Fruit fly (Drosophila melanogaster) whole organism, embryonic: ENCODE data around the gene Mst85C.

Source experiments
- B-H1 ChIP-seq: fragments of 200-800 bp; sonication (Bioruptor generic); IDR thresholded peaks from 3 replicates; pipeline ENCODE4 v1.3.6; 2022; ENCODE audit warnings: missing biosample characterization, missing genetic modification characterization
- BEAF-32 ChIP-seq: fragments of 200-800 bp; sonication (Bioruptor generic); optimal IDR thresholded peaks from 3 replicates; lab custom pipeline; 2017; ENCODE audit warnings: missing biosample characterization, missing genetic modification characterization, mild to moderate bottlenecking, moderate library complexity, missing genetic modification reagents
- C15 ChIP-seq: fragments of 200-800 bp; sonication (Bioruptor generic); IDR thresholded peaks from 3 replicates; pipeline ENCODE4 v1.3.6; 2022; ENCODE audit warnings: missing biosample characterization, missing genetic modification characterization
- CG10267 ChIP-seq: fragments of 200-800 bp; sonication (Bioruptor generic); optimal IDR thresholded peaks from 2 replicates; lab custom pipeline; 2018; ENCODE audit warnings: missing biosample characterization, mild to moderate bottlenecking, missing genetic modification characterization, moderate library complexity
- CG11560 ChIP-seq: fragments of 200-800 bp; sonication (Bioruptor generic); IDR thresholded peaks from 3 replicates; pipeline ENCODE4 v1.3.6; 2022; ENCODE audit warnings: missing biosample characterization, missing genetic modification characterization
- CG12659 ChIP-seq: fragments of 200-800 bp; sonication (Bioruptor generic); optimal IDR thresholded peaks from 3 replicates; lab custom pipeline; 2017; ENCODE audit warnings: mild to moderate bottlenecking, missing biosample characterization, missing genetic modification reagents, missing genetic modification characterization
- CG14710 ChIP-seq: fragments of 200-800 bp; sonication (Bioruptor generic); optimal IDR thresholded peaks from 3 replicates; lab custom pipeline; 2019; ENCODE audit warnings: missing biosample characterization, mild to moderate bottlenecking, missing genetic modification characterization, moderate library complexity
- CG17829 ChIP-seq: fragments of 200-800 bp; optimal IDR thresholded peaks from 2 replicates; lab custom pipeline; 2019; ENCODE audit warnings: missing biosample characterization, mild to moderate bottlenecking, missing genetic modification characterization, moderate library complexity
- CG18476 ChIP-seq: fragments of 200-800 bp; sonication (Bioruptor generic); optimal IDR thresholded peaks from 2 replicates; lab custom pipeline; 2016; ENCODE audit warnings: missing biosample characterization, mild to moderate bottlenecking, missing genetic modification characterization
- CG2116 ChIP-seq: fragments of 200-800 bp; sonication (Bioruptor generic); optimal IDR thresholded peaks from 3 replicates; lab custom pipeline; 2018; ENCODE audit warnings: missing biosample characterization, mild to moderate bottlenecking, missing genetic modification characterization
- CG2129 ChIP-seq: fragments of 200-800 bp; sonication (Bioruptor generic); IDR thresholded peaks from 2 replicates; pipeline ENCODE4 v1.3.6; 2022; ENCODE audit warnings: missing biosample characterization, missing genetic modification characterization; ENCODE audit not compliant: partially characterized antibody
- CG31388 ChIP-seq: fragments of 200-800 bp; sonication (Bioruptor generic); optimal IDR thresholded peaks from 2 replicates; lab custom pipeline; 2016; ENCODE audit warnings: missing biosample characterization, missing genetic modification characterization
- CG33213 ChIP-seq: fragments of 200-800 bp; sonication (Bioruptor generic); optimal IDR thresholded peaks from 3 replicates; lab custom pipeline; 2016; ENCODE audit warnings: missing biosample characterization, missing genetic modification characterization
- CG3847 ChIP-seq: fragments of 200-800 bp; sonication (Bioruptor generic); IDR thresholded peaks from 2 replicates; pipeline ENCODE4 v1.3.6; 2022; ENCODE audit warnings: missing biosample characterization, missing genetic modification characterization
- CG4617 ChIP-seq: fragments of 200-800 bp; sonication (Bioruptor generic); optimal IDR thresholded peaks from 3 replicates; lab custom pipeline; 2016; ENCODE audit warnings: missing biosample characterization, missing genetic modification characterization, borderline replicate concordance
- CG6791 ChIP-seq: fragments of 200-800 bp; sonication (Bioruptor generic); IDR thresholded peaks from 3 replicates; pipeline ENCODE4 v1.3.6; 2022; ENCODE audit warnings: missing biosample characterization, missing genetic modification characterization; ENCODE audit not compliant: partially characterized antibody
- CG7963 ChIP-seq: fragments of 200-800 bp; sonication (Bioruptor generic); IDR thresholded peaks from 3 replicates; pipeline ENCODE4 v1.3.6; 2022; ENCODE audit warnings: missing biosample characterization, missing genetic modification characterization; ENCODE audit not compliant: partially characterized antibody
- CG9215 ChIP-seq: fragments of 200-800 bp; sonication (Bioruptor generic); IDR thresholded peaks from 2 replicates; pipeline ENCODE4 v1.3.6; 2022; ENCODE audit warnings: missing biosample characterization, missing genetic modification characterization
- CoRest ChIP-seq: fragments of 200-800 bp; sonication (Bioruptor generic); optimal IDR thresholded peaks from 3 replicates; lab custom pipeline; 2018; ENCODE audit warnings: missing biosample characterization, mild to moderate bottlenecking, missing genetic modification characterization, moderate library complexity
- Doc3 ChIP-seq: fragments of 200-800 bp; sonication (Bioruptor generic); IDR thresholded peaks from 3 replicates; pipeline ENCODE4 v1.3.6; 2022; ENCODE audit warnings: missing biosample characterization, missing genetic modification characterization; ENCODE audit not compliant: partially characterized antibody
- Dref ChIP-seq: fragments of 200-800 bp; sonication (Bioruptor generic); IDR thresholded peaks from 2 replicates; pipeline ENCODE4 v1.3.6; 2022; ENCODE audit warnings: missing biosample characterization, missing genetic modification characterization
- Ets97D ChIP-seq: fragments of 200-800 bp; sonication (Bioruptor generic); optimal IDR thresholded peaks from 3 replicates; lab custom pipeline; 2016; ENCODE audit warnings: missing biosample characterization, missing genetic modification characterization
- HLH3B ChIP-seq: fragments of 200-800 bp; sonication (Bioruptor generic); IDR thresholded peaks from 2 replicates; pipeline ENCODE4 v1.3.6; 2022; ENCODE audit warnings: missing biosample characterization, missing genetic modification characterization
- HLH4C ChIP-seq: fragments of 200-800 bp; sonication (Bioruptor generic); IDR thresholded peaks from 3 replicates; pipeline ENCODE4 v1.3.6; 2022; ENCODE audit warnings: missing biosample characterization, missing genetic modification characterization; ENCODE audit not compliant: partially characterized antibody
- HmgZ ChIP-seq: fragments of 200-800 bp; sonication (Bioruptor generic); optimal IDR thresholded peaks from 2 replicates; lab custom pipeline; 2018; ENCODE audit warnings: missing biosample characterization, mild to moderate bottlenecking, missing genetic modification characterization
- Max ChIP-seq: fragments of 200-800 bp; sonication (Bioruptor generic); optimal IDR thresholded peaks from 2 replicates; lab custom pipeline; 2016; ENCODE audit warnings: missing biosample characterization, mild to moderate bottlenecking, missing genetic modification characterization
- Myb ChIP-seq: fragments of 200-800 bp; sonication (Bioruptor generic); optimal IDR thresholded peaks from 2 replicates; lab custom pipeline; 2016; ENCODE audit warnings: missing biosample characterization, missing genetic modification characterization
- Opbp ChIP-seq: fragments of 200-800 bp; sonication (Bioruptor generic); IDR thresholded peaks from 3 replicates; pipeline ENCODE4 v1.3.6; 2022; ENCODE audit warnings: missing biosample characterization, missing genetic modification characterization; ENCODE audit not compliant: partially characterized antibody
- Scr ChIP-seq: fragments of 200-800 bp; sonication (Bioruptor generic); IDR thresholded peaks from 2 replicates; pipeline ENCODE4 v1.3.6; 2022; ENCODE audit warnings: missing biosample characterization, missing genetic modification characterization; ENCODE audit not compliant: partially characterized antibody
- abd-A ChIP-seq: fragments of 200-800 bp; sonication (Bioruptor generic); optimal IDR thresholded peaks from 3 replicates; lab custom pipeline; 2019; ENCODE audit warnings: missing biosample characterization, mild to moderate bottlenecking, missing genetic modification characterization, moderate library complexity
- amos ChIP-seq: fragments of 200-800 bp; sonication (Bioruptor generic); IDR thresholded peaks from 2 replicates; pipeline ENCODE4 v1.3.6; 2022; ENCODE audit warnings: missing biosample characterization, missing genetic modification characterization; ENCODE audit not compliant: partially characterized antibody
- bigmax ChIP-seq: fragments of 200-800 bp; sonication (Bioruptor generic); optimal IDR thresholded peaks from 2 replicates; lab custom pipeline; 2018; ENCODE audit warnings: missing biosample characterization, mild to moderate bottlenecking, missing genetic modification characterization
- cg ChIP-seq: fragments of 200-800 bp; sonication (Bioruptor generic); optimal IDR thresholded peaks from 3 replicates; lab custom pipeline; 2019; ENCODE audit warnings: missing biosample characterization, mild to moderate bottlenecking, missing genetic modification characterization, moderate library complexity
- dm ChIP-seq: fragments of 200-800 bp; sonication (Bioruptor generic); optimal IDR thresholded peaks from 3 replicates; lab custom pipeline; 2016; ENCODE audit warnings: missing biosample characterization, missing genetic modification characterization
- gfzf ChIP-seq: fragments of 200-800 bp; sonication (Bioruptor generic); optimal IDR thresholded peaks from 2 replicates; lab custom pipeline; 2016; ENCODE audit warnings: missing biosample characterization, mild to moderate bottlenecking, missing genetic modification characterization, moderate library complexity
- grau ChIP-seq: fragments of 200-800 bp; optimal IDR thresholded peaks from 3 replicates; lab custom pipeline; 2019; ENCODE audit warnings: missing biosample characterization, mild to moderate bottlenecking, missing genetic modification characterization, moderate library complexity
- gro ChIP-seq: fragments of 200-800 bp; sonication (Bioruptor generic); optimal IDR thresholded peaks from 2 replicates; lab custom pipeline; 2016; ENCODE audit warnings: missing biosample characterization, missing genetic modification characterization
- gsb-n ChIP-seq: fragments of 200-800 bp; sonication (Bioruptor generic); optimal IDR thresholded peaks from 3 replicates; lab custom pipeline; 2018; ENCODE audit warnings: missing biosample characterization, mild to moderate bottlenecking, missing genetic modification characterization
- inv ChIP-seq: fragments of 200-800 bp; sonication (Bioruptor generic); IDR thresholded peaks from 2 replicates; pipeline ENCODE4 v1.3.6; 2022; ENCODE audit warnings: missing biosample characterization, missing genetic modification characterization; ENCODE audit not compliant: partially characterized antibody
- knrl ChIP-seq: fragments of 200-800 bp; sonication (Bioruptor generic); IDR thresholded peaks from 3 replicates; pipeline ENCODE4 v1.3.6; 2022; ENCODE audit warnings: missing biosample characterization, missing genetic modification characterization; ENCODE audit not compliant: partially characterized antibody
- lilli ChIP-seq: fragments of 200-800 bp; sonication (Bioruptor generic); optimal IDR thresholded peaks from 3 replicates; lab custom pipeline; 2016; ENCODE audit warnings: missing biosample characterization, missing genetic modification characterization
- pzg ChIP-seq: fragments of 200-800 bp; sonication (Bioruptor generic); optimal IDR thresholded peaks from 3 replicates; lab custom pipeline; 2018; ENCODE audit warnings: missing biosample characterization, mild to moderate bottlenecking, missing genetic modification characterization, moderate library complexity
- sens ChIP-seq: fragments of 200-800 bp; sonication (Bioruptor generic); peaks from one replicate; lab custom pipeline; 2016; ENCODE audit warnings: missing biosample characterization, missing genetic modification characterization
- sqz ChIP-seq: fragments of 200-800 bp; sonication (Bioruptor generic); optimal IDR thresholded peaks from 3 replicates; lab custom pipeline; 2018; ENCODE audit warnings: missing biosample characterization, mild to moderate bottlenecking, missing genetic modification characterization
- tna ChIP-seq: fragments of 200-800 bp; sonication (Bioruptor generic); IDR thresholded peaks from 2 replicates; pipeline ENCODE4 v1.3.6; 2022; ENCODE audit warnings: missing biosample characterization, missing genetic modification characterization; ENCODE audit not compliant: partially characterized antibody
- unc-4 ChIP-seq: fragments of 200-800 bp; sonication (Bioruptor generic); IDR thresholded peaks from 2 replicates; pipeline ENCODE4 v1.3.6; 2022; ENCODE audit warnings: missing biosample characterization, missing genetic modification characterization; ENCODE audit not compliant: partially characterized antibody
- usp ChIP-seq: fragments of >200 bp; optimal IDR thresholded peaks from 2 replicates; lab custom pipeline; 2017; ENCODE audit warnings: missing biosample characterization, missing genetic modification characterization
- wdn ChIP-seq: fragments of 200-800 bp; sonication (Bioruptor generic); IDR thresholded peaks from 2 replicates; pipeline ENCODE4 v1.3.6; 2022; ENCODE audit warnings: missing biosample characterization, missing genetic modification characterization

Gene Mst85C

dm6 chr3R:9003600-9004223 is 44.7 kb upstream of the Mst85C start, which contains the start of the genes CG31100 and CG11980:
Gene CG31100 (minus strand): TSS chr3R:9003650.
Gene CG11980 (plus strand): TSS chr3R:9004017.
- TF ChIP-seq CG14710 (tag; lab: Kevin White, UChicago) (peak; percentile 79), gsb-n (tag; lab: Kevin White, UChicago) (no peak), BEAF-32 (GFP tag; lab: Kevin White, UChicago) (peak; percentile 86), CG9215 (GFP tag; lab: Robert Waterston, UW) (no peak), CG12659 (GFP tag; lab: Kevin White, UChicago) (peak; percentile 61), amos (peak; percentile 77), gfzf (GFP tag; lab: Kevin White, UChicago) (peak; percentile 35), CG10267 (tag; lab: Kevin White, UChicago) (peak; percentile 55), CG7963 (peak; percentile 57; the same call in 1 of the 3 replicates), sens (GFP tag; lab: Kevin White, UChicago) (peak; percentile 72), knrl (GFP tag; lab: Robert Waterston, UW) (peak; percentile 73), CG18476 (GFP tag; lab: Kevin White, UChicago) (no peak), Opbp (GFP tag; lab: Robert Waterston, UW) (peak; percentile 80), tna (GFP tag; lab: Robert Waterston, UW) (0 out of 2 replicates have a peak, but pooled peaks have one; percentile 40), Scr (GFP tag; lab: Robert Waterston, UW) (peak; percentile 74), CG2116 (GFP tag; lab: Kevin White, UChicago) (peak; percentile 62), B-H1 (GFP tag; lab: Robert Waterston, UW) (no peak), grau (tag; lab: Kevin White, UChicago) (peak; percentile 3), bigmax (GFP tag; lab: Kevin White, UChicago) (peak; percentile 75), Max (peak; percentile 13), Myb (GFP tag; lab: Kevin White, UChicago) (peak; percentile 99), unc-4 (GFP tag; lab: Robert Waterston, UW) (peak; percentile 83), usp (GFP tag; lab: Kevin White, UChicago) (no peak), CG6791 (GFP tag; lab: Robert Waterston, UW) (peak; percentile 72; the same call in 2 of the 3 replicates), CG31388 (GFP tag; lab: Kevin White, UChicago) (no peak), abd-A (tag; lab: Kevin White, UChicago) (no peak), lilli (GFP tag; lab: Kevin White, UChicago) (peak; percentile 30), CG4617 (GFP tag; lab: Kevin White, UChicago) (peak; percentile 73), cg (no peak), inv (GFP tag; lab: Robert Waterston, UW) (peak; percentile 60; the same call in 1 of the 2 replicates), CG33213 (GFP tag; lab: Kevin White, UChicago) (peak; percentile 33), CG2129 (GFP tag; lab: Robert Waterston, UW) (peak; percentile 45; the same call in 1 of the 2 replicates), C15 (GFP tag; lab: Robert Waterston, UW) (no peak), wdn (GFP tag; lab: Robert Waterston, UW) (no peak), gro (GFP tag; lab: Kevin White, UChicago) (no peak), Dref (peak; percentile 84), HmgZ (tag; lab: Kevin White, UChicago) (peak; percentile 56), Ets97D (GFP tag; lab: Kevin White, UChicago) (peak; percentile 78), Doc3 (peak; percentile 65; the same call in 1 of the 3 replicates), CG3847 (GFP tag; lab: Robert Waterston, UW) (peak; percentile 46), sqz (GFP tag; lab: Kevin White, UChicago) (no peak), HLH4C (GFP tag; lab: Robert Waterston, UW) (peak; percentile 49; the same call in 2 of the 3 replicates), CG17829 (tag; lab: Kevin White, UChicago) (peak; percentile 35), CoRest (tag; lab: Kevin White, UChicago) (peak; percentile 53), HLH3B (GFP tag; lab: Robert Waterston, UW) (no peak), pzg (peak; percentile 87), CG11560 (tag; lab: Robert Waterston, UW) (no peak), dm (GFP tag; lab: Kevin White, UChicago) (peak; percentile 78)
